Fruit fly (Drosophila melanogaster): ENCODE results near the gene CG12081.
A peak's percentile ranks its signal among the peaks of the same experiment; 100 is the strongest.

The CG12081 gene

dm6 chrX:8588607-8589171 lies at the start of gene CG12081:
TSS of gene CG12081 (plus strand) at chrX:8588811.
- TF ChIP-seq esn (GFP tag; optimal IDR thresholded peaks at IDR 0.05) (peak; percentile 24), Eip78C (GFP tag) (peak; percentile 44), Sox14 (GFP tag; optimal IDR thresholded peaks at IDR 0.05) (peak; percentile 54), CG6276 (GFP tag; optimal IDR thresholded peaks at IDR 0.05) (no peak), CG6163 (GFP tag; IDR thresholded peaks at IDR 0.05) (0 out of 3 replicates have a peak, but pooled peaks have one; percentile 7), fkh (GFP tag; optimal IDR thresholded peaks at IDR 0.05) (peak; percentile 48), Blimp-1 (GFP tag; optimal IDR thresholded peaks at IDR 0.05) (no peak), lz (GFP tag; optimal IDR thresholded peaks at IDR 0.05) (peak; percentile 19), achi (GFP tag; optimal IDR thresholded peaks at IDR 0.05) (peak; percentile 46)

- TF ChIP-seq CG31627 (GFP tag; optimal IDR thresholded peaks at IDR 0.05) (no peak), CG10631 (GFP tag; optimal IDR thresholded peaks at IDR 0.05) (peak; percentile 24), CG3919 (GFP tag; optimal IDR thresholded peaks at IDR 0.05) (peak; percentile 11), lz (GFP tag; optimal IDR thresholded peaks at IDR 0.05) (peak; percentile 9), CG11762 (GFP tag; optimal IDR thresholded peaks at IDR 0.05; ENCODE audit: insufficient read depth) (no peak), Met (GFP tag; optimal IDR thresholded peaks at IDR 0.05) (peak; percentile 45), eg (GFP tag; IDR thresholded peaks at IDR 0.05) (peak; percentile 50; the same call in 1 of the 3 replicates), svp (GFP tag) (peak; percentile 70), Sox14 (GFP tag; optimal IDR thresholded peaks at IDR 0.05) (no peak), CG15336 (GFP tag; IDR thresholded peaks at IDR 0.05) (peak; percentile 44; the same call in 1 of the 2 replicates), CG7368 (GFP tag; optimal IDR thresholded peaks at IDR 0.05) (no peak), cyc (GFP tag; optimal IDR thresholded peaks at IDR 0.05) (no peak), Blimp-1 (GFP tag; optimal IDR thresholded peaks at IDR 0.05) (no peak), Ets96B (tag; optimal IDR thresholded peaks at IDR 0.05) (peak; percentile 52), CG9139 (GFP tag; optimal IDR thresholded peaks at IDR 0.05) (no peak), CG6854 (GFP tag; optimal IDR thresholded peaks at IDR 0.05) (no peak), Lpt (GFP tag; optimal IDR thresholded peaks at IDR 0.05) (no peak), CG6808 (GFP tag; optimal IDR thresholded peaks at IDR 0.05) (peak; percentile 10), Sox15 (GFP tag; optimal IDR thresholded peaks at IDR 0.05) (no peak), Smox (GFP tag; optimal IDR thresholded peaks at IDR 0.05) (peak; percentile 5), Hr4 (GFP tag; optimal IDR thresholded peaks at IDR 0.05) (peak; percentile 12), fd85E (GFP tag; optimal IDR thresholded peaks at IDR 0.05) (no peak), spab (GFP tag; optimal IDR thresholded peaks at IDR 0.05) (no peak), CG1621 (tag; optimal IDR thresholded peaks at IDR 0.05) (peak; percentile 18), achi (GFP tag; optimal IDR thresholded peaks at IDR 0.05) (no peak), CG8119 (GFP tag; IDR thresholded peaks at IDR 0.05) (peak; percentile 53; the same call in 2 of the 3 replicates), Sox102F (GFP tag; optimal IDR thresholded peaks at IDR 0.05) (peak; percentile 21), Hr38 (GFP tag; optimal IDR thresholded peaks at IDR 0.05) (no peak), CG10669 (GFP tag; optimal IDR thresholded peaks at IDR 0.05) (peak; percentile 25), fkh (GFP tag; optimal IDR thresholded peaks at IDR 0.05) (no peak), Eip75B (GFP tag; optimal IDR thresholded peaks at IDR 0.05) (peak; percentile 5), Gug (GFP tag; IDR thresholded peaks at IDR 0.05) (no peak), dsx (GFP tag; optimal IDR thresholded peaks at IDR 0.05; ENCODE audit: poor library complexity, severe bottlenecking) (peak; percentile 32), CG8632 (GFP tag; optimal IDR thresholded peaks at IDR 0.05) (peak; percentile 7), topi (GFP tag; optimal IDR thresholded peaks at IDR 0.05) (peak; percentile 21), vri (GFP tag; optimal IDR thresholded peaks at IDR 0.05) (no peak), dac (GFP tag; optimal IDR thresholded peaks at IDR 0.05) (no peak), Eip78C (GFP tag) (peak; percentile 64), CG11902 (GFP tag; optimal IDR thresholded peaks at IDR 0.05) (no peak), CG32006 (GFP tag; optimal IDR thresholded peaks at IDR 0.05) (peak; percentile 24), CG16779 (tag; optimal IDR thresholded peaks at IDR 0.05) (no peak), ss (GFP tag; optimal IDR thresholded peaks at IDR 0.05) (peak in 1 of 2 experiments; percentile 34), esn (GFP tag; optimal IDR thresholded peaks at IDR 0.05) (peak; percentile 23), OdsH (GFP tag; optimal IDR thresholded peaks at IDR 0.05) (peak; percentile 2), salr (GFP tag; optimal IDR thresholded peaks at IDR 0.05) (no peak), Ets21C (GFP tag; optimal IDR thresholded peaks at IDR 0.05) (no peak)
Measured at dm6 chrX:8538993-8539392, 49.6 kb upstream of the CG12081 start.

All from whole organism, prepupa.